Worm (Caenorhabditis elegans): ENCODE data around the gene gnrr-3.

The gnrr-3 gene

DNA sequence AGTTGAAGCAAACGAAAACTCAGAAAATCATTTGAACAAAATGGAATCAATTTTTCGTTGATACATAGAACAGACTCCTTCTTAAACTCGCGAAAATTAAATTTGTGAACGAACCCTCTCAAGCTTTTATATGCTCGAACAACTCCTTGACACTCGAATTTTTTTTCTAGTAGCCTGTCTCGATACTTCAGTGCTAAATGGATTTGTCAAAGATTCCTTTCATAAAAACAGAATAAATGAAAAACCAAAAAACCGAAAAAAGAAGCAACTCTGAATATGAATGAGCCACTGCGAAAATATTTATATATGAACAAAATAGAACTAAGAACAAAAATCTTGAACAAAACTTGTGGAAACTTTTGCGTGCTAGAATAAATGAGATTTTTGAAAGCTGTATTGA, 39.3 kb upstream of the gnrr-3 start:
- TF ChIP-seq lin-14 (GFP tag; optimal IDR thresholded peaks at IDR 0.05): no peak
- peak; percentile 73 for TF ChIP-seq fkh-10 (GFP tag; optimal IDR thresholded peaks at IDR 0.05)

DNA sequence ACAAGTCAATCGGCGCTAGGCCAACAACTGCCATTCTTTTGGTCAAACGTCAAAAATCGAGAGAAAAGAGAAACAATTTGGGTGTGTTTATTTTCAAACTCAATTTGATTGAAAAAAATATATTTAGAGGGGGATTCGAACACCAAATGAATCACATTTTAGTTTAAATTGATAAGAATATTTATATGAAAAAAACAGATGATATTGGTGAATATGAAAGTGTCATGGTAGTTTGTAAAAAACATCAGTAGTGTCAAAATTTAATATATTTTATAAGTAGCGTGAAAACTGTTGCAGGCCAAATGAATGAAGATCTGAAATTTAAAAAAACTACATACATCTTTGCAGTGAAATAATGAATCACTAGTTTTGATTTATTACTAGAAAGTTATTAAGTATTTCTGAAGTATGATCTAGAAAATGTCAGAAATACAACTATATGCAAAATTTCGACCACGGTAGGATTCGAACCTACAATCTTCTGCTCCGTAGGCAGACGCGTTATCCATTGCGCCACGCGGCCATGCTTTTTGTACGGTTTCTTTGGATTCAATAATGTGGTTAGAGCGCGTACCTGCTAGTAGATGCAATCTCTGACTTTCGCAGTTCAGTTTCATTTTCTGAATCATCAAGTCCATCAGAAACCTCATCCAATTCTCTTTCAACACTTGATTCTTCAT, 31.1 kb upstream of the gnrr-3 start, which contains the start of gene F19C6.4:
F19C6.4 (minus strand) TSS at position 51 of the 680 bp plus-strand sequence.
- no peak for TF ChIP-seq nhr-76 (tag; optimal IDR thresholded peaks at IDR 0.05)
- TF ChIP-seq C16A3.4 (tag; optimal IDR thresholded peaks at IDR 0.05): no peak
- no peak for TF ChIP-seq fkh-4 (tag; optimal IDR thresholded peaks at IDR 0.05; ENCODE audit: borderline replicate concordance)

- no peak for TF ChIP-seq zag-1 (tag; optimal IDR thresholded peaks at IDR 0.05)
- TF ChIP-seq rnt-1 (tag; optimal IDR thresholded peaks at IDR 0.05): peak; percentile 5
- TF ChIP-seq ceh-63 (GFP tag; optimal IDR thresholded peaks at IDR 0.05): no peak
- TF ChIP-seq nhr-76 (tag; optimal IDR thresholded peaks at IDR 0.05): no peak
- peak; percentile 25 for TF ChIP-seq lin-14 (GFP tag; optimal IDR thresholded peaks at IDR 0.05)
- no peak for TF ChIP-seq fkh-10 (GFP tag; optimal IDR thresholded peaks at IDR 0.05)
Measured at ce11 chrX:10022016-10022415, 27.2 kb upstream of the gnrr-3 start, which contains the start of gene F42G10.1. TSS of gene F42G10.1 (minus strand) at chrX:10022166.

DNA sequence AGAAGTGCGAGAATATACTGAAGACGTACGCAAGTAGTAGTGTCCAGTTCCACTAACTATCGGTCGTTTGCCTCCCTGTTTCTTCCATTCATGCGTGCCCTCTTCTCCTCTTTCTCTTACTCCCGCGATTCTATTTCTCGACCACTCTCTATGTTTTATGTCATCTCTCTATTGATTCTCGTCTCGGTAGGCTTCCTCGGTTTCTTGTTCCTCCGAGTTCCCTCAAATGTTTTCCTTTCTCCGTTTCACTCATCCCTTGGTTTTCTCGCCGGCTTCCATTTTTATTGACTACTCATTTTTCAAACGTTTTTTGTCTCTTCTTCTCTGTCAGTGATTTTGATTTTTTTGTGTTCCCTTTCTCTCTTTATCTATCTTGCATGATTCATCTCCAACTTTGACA, 22.9 kb upstream of the gnrr-3 start:
- no peak for TF ChIP-seq Y116A8C.19 (tag; optimal IDR thresholded peaks at IDR 0.05; ENCODE audit: borderline replicate concordance)
- TF ChIP-seq nhr-76 (tag; optimal IDR thresholded peaks at IDR 0.05): no peak
- peak; percentile 74 for TF ChIP-seq snu-23 (GFP tag; optimal IDR thresholded peaks at IDR 0.05)
- peak; percentile 77 for TF ChIP-seq mep-1 (tag; optimal IDR thresholded peaks at IDR 0.05)
- peak in 1 of 2 experiments; percentile 74 for TF ChIP-seq mdl-1 (tag; optimal IDR thresholded peaks at IDR 0.05)
- TF ChIP-seq nhr-11 (tag; optimal IDR thresholded peaks at IDR 0.05): no peak
- peak in 1 of 2 experiments; percentile 71 for TF ChIP-seq lsy-2 (tag; optimal IDR thresholded peaks at IDR 0.05)
- no peak for TF ChIP-seq sox-4 (tag; optimal IDR thresholded peaks at IDR 0.05)
- peak; percentile 60 for TF ChIP-seq C16A3.4 (tag; optimal IDR thresholded peaks at IDR 0.05)
- TF ChIP-seq dpl-1 (GFP tag; optimal IDR thresholded peaks at IDR 0.05): no peak
- TF ChIP-seq ceh-8 (GFP tag; optimal IDR thresholded peaks at IDR 0.05): no peak
- peak; percentile 70 for TF ChIP-seq nhr-20 (tag; optimal IDR thresholded peaks at IDR 0.05)
- no peak for TF ChIP-seq zag-1 (tag; optimal IDR thresholded peaks at IDR 0.05)
- no peak for TF ChIP-seq nhr-84 (tag; optimal IDR thresholded peaks at IDR 0.05)
- TF ChIP-seq jun-1 (tag; optimal IDR thresholded peaks at IDR 0.05): no peak
- peak; percentile 6 for TF ChIP-seq dsc-1 (tag; optimal IDR thresholded peaks at IDR 0.05)
- peak; percentile 25 for TF ChIP-seq skn-1 (tag; optimal IDR thresholded peaks at IDR 0.05)
- no peak for TF ChIP-seq lin-39 (tag; optimal IDR thresholded peaks at IDR 0.05)
- TF ChIP-seq zip-4 (GFP tag; optimal IDR thresholded peaks at IDR 0.05): no peak
- TF ChIP-seq hlh-17 (GFP tag; optimal IDR thresholded peaks at IDR 0.05; ENCODE audit: borderline replicate concordance): no peak
- peak; percentile 86 for TF ChIP-seq nhr-85 (tag)
- TF ChIP-seq unc-98 (GFP tag; IDR thresholded peaks at IDR 0.05): no peak
- no peak for TF ChIP-seq efl-3 (GFP tag; optimal IDR thresholded peaks at IDR 0.05)
- peak; percentile 92 for TF ChIP-seq lin-14 (GFP tag; optimal IDR thresholded peaks at IDR 0.05)
- TF ChIP-seq C34B4.2 (tag; optimal IDR thresholded peaks at IDR 0.05): no peak
- peak; percentile 70 for TF ChIP-seq nhr-71 (tag; optimal IDR thresholded peaks at IDR 0.05)
- peak; percentile 26 for TF ChIP-seq nhr-90 (tag; optimal IDR thresholded peaks at IDR 0.05; ENCODE audit: poor library complexity)
- no peak for TF ChIP-seq sup-37 (GFP tag; optimal IDR thresholded peaks at IDR 0.05)
- TF ChIP-seq sptf-1 (tag; optimal IDR thresholded peaks at IDR 0.05): no peak
- peak; percentile 2 to 40 (median 34) for TF ChIP-seq ceh-82 (tag; optimal IDR thresholded peaks at IDR 0.05)
- TF ChIP-seq vab-15 (tag; optimal IDR thresholded peaks at IDR 0.05): no peak
- peak; percentile 60 for TF ChIP-seq swsn-7 (tag; optimal IDR thresholded peaks at IDR 0.05)
- no peak for TF ChIP-seq lin-15B (tag; optimal IDR thresholded peaks at IDR 0.05)
- TF ChIP-seq tlp-1 (tag; optimal IDR thresholded peaks at IDR 0.05): no peak
- TF ChIP-seq xbp-1 (tag; optimal IDR thresholded peaks at IDR 0.05): peak; percentile 45
- no peak for TF ChIP-seq nhr-12 (tag; optimal IDR thresholded peaks at IDR 0.05)
- TF ChIP-seq ets-5 (GFP tag; IDR thresholded peaks at IDR 0.05): no peak
- TF ChIP-seq F16B12.6 (tag; optimal IDR thresholded peaks at IDR 0.05): no peak
- TF ChIP-seq egl-27 (tag; optimal IDR thresholded peaks at IDR 0.05): no peak
- no peak for TF ChIP-seq mef-2 (tag; optimal IDR thresholded peaks at IDR 0.05)
- TF ChIP-seq unc-130 (tag; optimal IDR thresholded peaks at IDR 0.05): peak; percentile 46

All from whole organism, L1 larva.